Worm (Caenorhabditis elegans) whole organism, mixed stage, embryonic: Measurements from ENCODE around the gene npl-10.

Source experiments
- M03D4.4 ChIP-seq: sonication (generic microtip); optimal IDR thresholded peaks from 2 replicates; lab custom pipeline; 2017; ENCODE audit warnings: mild to moderate bottlenecking, missing genetic modification characterization, missing compliant biosample characterization
- bed-3 ChIP-seq: fragments of 200-800 bp; sonication (Bioruptor generic); optimal IDR thresholded peaks from 3 replicates; lab custom pipeline; 2018; ENCODE audit warnings: mild to moderate bottlenecking, missing genetic modification characterization, moderate library complexity, missing compliant biosample characterization
- blmp-1 ChIP-seq: fragments of 150-350 bp; optimal IDR thresholded peaks from 2 replicates; lab custom pipeline; 2014; ENCODE audit warnings: missing biosample characterization, missing genetic modification characterization
- ceh-39 ChIP-seq: fragments of 150-350 bp; optimal IDR thresholded peaks from 2 replicates; lab custom pipeline; 2014; ENCODE audit warnings: missing biosample characterization, missing genetic modification characterization
- ceh-43 ChIP-seq: fragments of 200-800 bp; sonication (Bioruptor generic); optimal IDR thresholded peaks from 2 replicates; lab custom pipeline; 2018; ENCODE audit warnings: mild to moderate bottlenecking, missing genetic modification characterization, moderate library complexity, missing compliant biosample characterization
- ceh-83 ChIP-seq: fragments of 200-800 bp; sonication (Bioruptor generic); optimal IDR thresholded peaks from 2 replicates; lab custom pipeline; 2018; ENCODE audit warnings: mild to moderate bottlenecking, missing genetic modification characterization, missing compliant biosample characterization
- ces-1 ChIP-seq: fragments of 150-350 bp; optimal IDR thresholded peaks from 2 replicates; lab custom pipeline; 2014; ENCODE audit warnings: missing biosample characterization, missing genetic modification reagents, missing genetic modification characterization
- cnd-1 ChIP-seq: fragments of 200-800 bp; sonication (Bioruptor generic); optimal IDR thresholded peaks from 2 replicates; lab custom pipeline; 2018; ENCODE audit warnings: mild to moderate bottlenecking, missing genetic modification characterization, missing compliant biosample characterization
- elt-1 ChIP-seq: sonication (generic microtip); optimal IDR thresholded peaks from 2 replicates; lab custom pipeline; 2017; ENCODE audit warnings: missing genetic modification characterization, mild to moderate bottlenecking, missing compliant biosample characterization, antibody characterized with exemption, moderate library complexity, borderline replicate concordance; ENCODE audit not compliant: insufficient read depth
- flh-1 ChIP-seq: fragments of 200-800 bp; sonication (Bioruptor generic); optimal IDR thresholded peaks from 2 replicates; lab custom pipeline; 2018; ENCODE audit warnings: mild to moderate bottlenecking, missing genetic modification characterization, moderate library complexity, missing compliant biosample characterization
- hlh-1 ChIP-seq: fragments of 150-350 bp; optimal IDR thresholded peaks from 2 replicates; lab custom pipeline; 2014; ENCODE audit warnings: missing biosample characterization, missing genetic modification reagents, missing genetic modification characterization
- lin-13 ChIP-seq: fragments of 150-350 bp; optimal IDR thresholded peaks from 2 replicates; lab custom pipeline; 2014; ENCODE audit warnings: missing biosample characterization, missing genetic modification characterization
- lin-32 ChIP-seq: fragments of 200-800 bp; sonication (Bioruptor generic); optimal IDR thresholded peaks from 2 replicates; lab custom pipeline; 2018; ENCODE audit warnings: mild to moderate bottlenecking, missing genetic modification characterization, missing compliant biosample characterization
- lsy-2 ChIP-seq: fragments of 150-350 bp; optimal IDR thresholded peaks from 2 replicates; lab custom pipeline; 2014; ENCODE audit warnings: missing biosample characterization, missing genetic modification characterization
- mab-5 ChIP-seq: fragments of 150-350 bp; optimal IDR thresholded peaks from 2 replicates; lab custom pipeline; 2014; ENCODE audit warnings: missing biosample characterization, missing genetic modification characterization
- mep-1 ChIP-seq: fragments of 150-350 bp; optimal IDR thresholded peaks from 2 replicates; lab custom pipeline; 2017; ENCODE audit warnings: missing biosample characterization, missing genetic modification reagents, missing genetic modification characterization, inconsistent platforms
- mls-2 ChIP-seq: sonication (generic microtip); optimal IDR thresholded peaks from 2 replicates; lab custom pipeline; 2016; ENCODE audit warnings: mild to moderate bottlenecking, missing genetic modification characterization, moderate library complexity, missing compliant biosample characterization
- nhr-12 ChIP-seq: fragments of 150-350 bp; optimal IDR thresholded peaks from 2 replicates; lab custom pipeline; 2014; ENCODE audit warnings: missing biosample characterization, missing genetic modification characterization
- nhr-2 ChIP-seq: fragments of 150-350 bp; optimal IDR thresholded peaks from 2 replicates; lab custom pipeline; 2014; ENCODE audit warnings: missing biosample characterization, missing genetic modification characterization
- nhr-237 ChIP-seq: fragments of 150-350 bp; optimal IDR thresholded peaks from 2 replicates; lab custom pipeline; 2014; ENCODE audit warnings: missing biosample characterization, missing genetic modification characterization
- nhr-28 ChIP-seq: fragments of 150-350 bp; optimal IDR thresholded peaks from 2 replicates; lab custom pipeline; 2014; ENCODE audit warnings: missing biosample characterization, missing genetic modification characterization
- nhr-76 ChIP-seq: sonication (generic microtip); optimal IDR thresholded peaks from 2 replicates; lab custom pipeline; 2017; ENCODE audit warnings: missing biosample characterization, missing genetic modification characterization
- pha-4 ChIP-seq: fragments of 150-350 bp; optimal IDR thresholded peaks from 2 replicates; lab custom pipeline; 2018; ENCODE audit warnings: missing biosample characterization, missing genetic modification reagents, missing genetic modification characterization
- snpc-4 ChIP-seq: fragments of 150-350 bp; optimal IDR thresholded peaks from 2 replicates; lab custom pipeline; 2014; ENCODE audit warnings: missing biosample characterization, missing genetic modification characterization
- sptf-1 ChIP-seq: sonication (generic microtip); optimal IDR thresholded peaks from 2 replicates; lab custom pipeline; 2017; ENCODE audit warnings: mild to moderate bottlenecking, missing genetic modification characterization, moderate library complexity, missing compliant biosample characterization
- tbx-8 ChIP-seq: fragments of 200-800 bp; sonication (Bioruptor generic); optimal IDR thresholded peaks from 2 replicates; lab custom pipeline; 2018; ENCODE audit warnings: mild to moderate bottlenecking, missing genetic modification characterization, moderate library complexity, missing compliant biosample characterization
- unc-120 ChIP-seq: sonication (generic microtip); optimal IDR thresholded peaks from 2 replicates; lab custom pipeline; 2017; ENCODE audit warnings: missing genetic modification characterization, missing compliant biosample characterization; ENCODE audit not compliant: poor library complexity, severe bottlenecking
- unc-39 ChIP-seq: fragments of 150-350 bp; optimal IDR thresholded peaks from 2 replicates; lab custom pipeline; 2014; ENCODE audit warnings: missing biosample characterization, missing genetic modification characterization
- unc-62 ChIP-seq: fragments of 150-350 bp; optimal IDR thresholded peaks from 2 replicates; lab custom pipeline; 2014; ENCODE audit warnings: missing biosample characterization, missing genetic modification reagents, missing genetic modification characterization
- zip-8 ChIP-seq: fragments of 150-350 bp; optimal IDR thresholded peaks from 2 replicates; lab custom pipeline; 2014; ENCODE audit warnings: missing biosample characterization, missing genetic modification characterization
- ztf-11 ChIP-seq: fragments of 150-350 bp; optimal IDR thresholded peaks from 2 replicates; lab custom pipeline; 2014; ENCODE audit warnings: missing biosample characterization, missing genetic modification characterization

npl-10 gene

DNA sequence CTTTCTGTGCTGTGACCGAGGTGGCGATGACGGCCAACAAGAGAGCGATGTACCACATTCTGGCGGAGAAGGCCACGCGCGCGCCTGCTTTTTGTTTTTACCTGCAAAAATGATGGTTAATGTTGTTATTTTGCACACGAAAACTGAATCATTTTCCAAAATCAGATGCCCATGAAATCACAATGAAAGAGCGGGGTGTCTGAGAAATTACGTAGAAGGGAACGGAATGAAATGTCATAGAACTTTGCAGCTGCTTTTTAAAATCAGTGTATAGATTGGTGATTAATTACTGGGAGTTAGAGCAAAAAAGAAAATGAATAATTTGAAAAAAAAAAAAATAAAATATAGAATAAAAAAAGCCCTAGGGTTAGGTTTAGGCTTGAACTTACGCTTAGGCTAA lies at the start of gene npl-10:
npl-10 (minus strand) TSS at position 101 of the 400 bp plus-strand sequence.
- TF ChIP-seq ceh-83 (no peak), nhr-2 (no peak), elt-1 (tag; lab: Kevin White, UChicago) (no peak), ceh-39 (tag; lab: Kevin White, UChicago) (no peak), lin-32 (no peak), sptf-1 (tag; lab: Kevin White, UChicago) (no peak), hlh-1 (tag; lab: Kevin White, UChicago) (no peak), nhr-237 (tag; lab: Kevin White, UChicago) (no peak), snpc-4 (tag; lab: Kevin White, UChicago) (no peak), lsy-2 (tag; lab: Kevin White, UChicago) (no peak), unc-62 (GFP tag; lab: Kevin White, UChicago) (no peak), mls-2 (tag; lab: Kevin White, UChicago) (no peak), nhr-12 (tag; lab: Kevin White, UChicago) (no peak)

ce11 chrIII:3984049-3984484 lies 48.4 kb upstream of the npl-10 start:
- TF ChIP-seq unc-120 (peak; percentile 25), ceh-43 (GFP tag; lab: Kevin White, UChicago) (no peak)

- TF ChIP-seq ceh-39 (tag; lab: Kevin White, UChicago) (no peak), unc-39 (tag; lab: Kevin White, UChicago) (no peak), zip-8 (tag; lab: Kevin White, UChicago) (no peak), ztf-11 (no peak), lin-32 (no peak), tbx-8 (GFP tag; lab: Kevin White, UChicago) (no peak), mep-1 (tag; lab: Kevin White, UChicago) (no peak), unc-120 (no peak), blmp-1 (tag; lab: Kevin White, UChicago) (no peak), nhr-28 (no peak), nhr-237 (tag; lab: Kevin White, UChicago) (no peak)
Observed at ce11 chrIII:3979980-3980631, 44.4 kb upstream of the npl-10 start.

DNA sequence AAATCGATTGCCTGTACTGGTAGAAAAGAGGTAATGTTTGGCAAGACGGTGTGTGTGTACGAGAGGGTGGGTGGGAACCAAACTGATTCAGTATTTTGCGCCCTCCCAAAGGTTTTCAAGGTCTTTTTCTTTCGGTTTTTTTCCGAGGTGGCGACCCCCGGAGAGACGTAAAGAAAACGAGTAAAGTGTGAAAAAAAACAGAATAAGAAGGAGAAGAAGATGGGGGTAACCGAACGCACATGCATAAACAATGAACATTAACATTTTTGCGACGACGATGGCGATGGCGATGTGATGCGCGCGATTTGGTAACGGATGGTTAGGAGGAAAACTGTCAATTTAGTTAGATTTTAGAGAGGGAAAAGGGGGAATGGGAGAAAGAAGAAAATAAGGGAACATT lies 42.7 kb upstream of the npl-10 start:
- TF ChIP-seq nhr-28, result no peak
- TF ChIP-seq elt-1 (tag; lab: Kevin White, UChicago), result no peak
- no peak for TF ChIP-seq nhr-237 (tag; lab: Kevin White, UChicago)
- TF ChIP-seq ces-1 (GFP tag; lab: Kevin White, UChicago), result no peak
- no peak for TF ChIP-seq flh-1 (GFP tag; lab: Kevin White, UChicago)
- no peak for TF ChIP-seq nhr-76 (tag; lab: Kevin White, UChicago)
- no peak for TF ChIP-seq mab-5 (tag; lab: Kevin White, UChicago)
- no peak for TF ChIP-seq unc-120
- TF ChIP-seq lin-32, result no peak
- no peak for TF ChIP-seq cnd-1 (tag; lab: Kevin White, UChicago)
- no peak for TF ChIP-seq lin-13 (tag; lab: Kevin White, UChicago)
- no peak for TF ChIP-seq pha-4 (tag; lab: Kevin White, UChicago)
- no peak for TF ChIP-seq unc-39 (tag; lab: Kevin White, UChicago)
- no peak for TF ChIP-seq M03D4.4 (tag; lab: Kevin White, UChicago)
- no peak for TF ChIP-seq blmp-1 (tag; lab: Kevin White, UChicago)
- no peak for TF ChIP-seq ztf-11
- TF ChIP-seq sptf-1 (tag; lab: Kevin White, UChicago), result no peak
- no peak for TF ChIP-seq mep-1 (tag; lab: Kevin White, UChicago)
- no peak for TF ChIP-seq ceh-43 (GFP tag; lab: Kevin White, UChicago)
- TF ChIP-seq bed-3 (GFP tag; lab: Kevin White, UChicago), result no peak
- TF ChIP-seq, all 35 proteins: peak for 0

- no peak for TF ChIP-seq nhr-28
- no peak for TF ChIP-seq lin-32
- TF ChIP-seq zip-8 (tag; lab: Kevin White, UChicago), result no peak
- no peak for TF ChIP-seq snpc-4 (tag; lab: Kevin White, UChicago)
- no peak for TF ChIP-seq mab-5 (tag; lab: Kevin White, UChicago)
- TF ChIP-seq nhr-12 (tag; lab: Kevin White, UChicago), result no peak
- no peak for TF ChIP-seq unc-39 (tag; lab: Kevin White, UChicago)
- TF ChIP-seq M03D4.4 (tag; lab: Kevin White, UChicago), result no peak
- TF ChIP-seq unc-62 (GFP tag; lab: Kevin White, UChicago), result no peak
- no peak for TF ChIP-seq hlh-1 (tag; lab: Kevin White, UChicago)
- no peak for TF ChIP-seq flh-1 (GFP tag; lab: Kevin White, UChicago)
- no peak for TF ChIP-seq ceh-83
- TF ChIP-seq lsy-2 (tag; lab: Kevin White, UChicago), result no peak
- TF ChIP-seq mep-1 (tag; lab: Kevin White, UChicago), result no peak
- TF ChIP-seq ceh-39 (tag; lab: Kevin White, UChicago), result no peak
- no peak for TF ChIP-seq nhr-76 (tag; lab: Kevin White, UChicago)
Observed at ce11 chrIII:3976992-3977391, 41.3 kb upstream of the npl-10 start.
